Worm (Caenorhabditis elegans): ENCODE data around the gene magi-1.
A peak's percentile ranks its signal among the peaks of the same experiment; 100 is the strongest.

magi-1 gene

ce11 chrIV:11754328-11754727 lies 39.5 kb downstream of the magi-1 start, which contains the start of gene scl-18:
scl-18 (minus strand) TSS chrIV:11754428.
- TF ChIP-seq mep-1 (tag; optimal IDR thresholded peaks at IDR 0.05), result no peak
- no peak for TF ChIP-seq dpl-1 (GFP tag; optimal IDR thresholded peaks at IDR 0.05)
- TF ChIP-seq efl-3 (GFP tag; optimal IDR thresholded peaks at IDR 0.05), result no peak
- TF ChIP-seq grh-1 (GFP tag; IDR thresholded peaks at IDR 0.05), result no peak
- no peak for TF ChIP-seq unc-62 (GFP tag; optimal IDR thresholded peaks at IDR 0.05)
- TF ChIP-seq nhr-12 (tag; optimal IDR thresholded peaks at IDR 0.05), result no peak
- TF ChIP-seq nhr-20 (tag; optimal IDR thresholded peaks at IDR 0.05), result no peak
- TF ChIP-seq ces-1 (GFP tag; optimal IDR thresholded peaks at IDR 0.05), result no peak
- TF ChIP-seq sptf-1 (tag; optimal IDR thresholded peaks at IDR 0.05), result no peak
- TF ChIP-seq xbp-1 (tag; optimal IDR thresholded peaks at IDR 0.05), result no peak
- TF ChIP-seq fkh-4 (tag; optimal IDR thresholded peaks at IDR 0.05; ENCODE audit: borderline replicate concordance), result no peak
- no peak for TF ChIP-seq efl-1 (optimal IDR thresholded peaks at IDR 0.05)
- no peak for TF ChIP-seq efl-1 (GFP tag; optimal IDR thresholded peaks at IDR 0.05 in 1 of 2)
- no peak for TF ChIP-seq pax-3 (tag; optimal IDR thresholded peaks at IDR 0.05)
- TF ChIP-seq lin-39 (tag; optimal IDR thresholded peaks at IDR 0.05), result no peak
- TF ChIP-seq fkh-8 (tag; optimal IDR thresholded peaks at IDR 0.05), result no peak
- no peak for TF ChIP-seq isw-1 (GFP tag; IDR thresholded peaks at IDR 0.05)
- TF ChIP-seq tlp-1 (tag; optimal IDR thresholded peaks at IDR 0.05), result no peak
- TF ChIP-seq nhr-90 (tag; optimal IDR thresholded peaks at IDR 0.05; ENCODE audit: poor library complexity), result no peak

- no peak for TF ChIP-seq ztf-4 (tag; optimal IDR thresholded peaks at IDR 0.05)
- TF ChIP-seq ceh-63 (GFP tag; optimal IDR thresholded peaks at IDR 0.05), result no peak
- no peak for TF ChIP-seq lin-13 (GFP tag; optimal IDR thresholded peaks at IDR 0.05)
- TF ChIP-seq efl-1 (optimal IDR thresholded peaks at IDR 0.05), result no peak
- peak in 1 of 2 experiments; percentile 0 for TF ChIP-seq efl-1 (GFP tag; optimal IDR thresholded peaks at IDR 0.05 in 1 of 2)
- TF ChIP-seq dsc-1 (tag; optimal IDR thresholded peaks at IDR 0.05), result no peak
- TF ChIP-seq nhr-28 (tag; optimal IDR thresholded peaks at IDR 0.05), result no peak
- TF ChIP-seq pax-3 (tag; optimal IDR thresholded peaks at IDR 0.05), result no peak
- TF ChIP-seq nhr-84 (tag; optimal IDR thresholded peaks at IDR 0.05), result no peak
- no peak for TF ChIP-seq mdl-1 (tag; optimal IDR thresholded peaks at IDR 0.05)
- peak; percentile 42 for TF ChIP-seq nhr-85 (tag)
- TF ChIP-seq fkh-10 (GFP tag; optimal IDR thresholded peaks at IDR 0.05), result no peak
- TF ChIP-seq unc-130 (tag; optimal IDR thresholded peaks at IDR 0.05), result no peak
- TF ChIP-seq zag-1 (tag; optimal IDR thresholded peaks at IDR 0.05), result no peak
- TF ChIP-seq aha-1 (tag; optimal IDR thresholded peaks at IDR 0.05), result no peak
- no peak for TF ChIP-seq elt-3 (tag; optimal IDR thresholded peaks at IDR 0.05)
- TF ChIP-seq pqm-1 (tag; optimal IDR thresholded peaks at IDR 0.05), result no peak
- no peak for TF ChIP-seq nhr-47 (tag; optimal IDR thresholded peaks at IDR 0.05)
Measured at ce11 chrIV:11755003-11755402, 40.2 kb downstream of the magi-1 start, which contains the start of gene T12A7.10. T12A7.10 (minus strand) TSS chrIV:11755103.

- peak; percentile 14 for TF ChIP-seq nhr-47 (tag; optimal IDR thresholded peaks at IDR 0.05)
- TF ChIP-seq ama-1 (optimal IDR thresholded peaks at IDR 0.05), result no peak
Measured at ce11 chrIV:11755907-11756306, 41.1 kb downstream of the magi-1 start, which contains the start of gene T12A7.9. T12A7.9 (minus strand) TSS chrIV:11756007.

ce11 chrIV:11759852-11760251 lies 45.0 kb downstream of the magi-1 start:
- TF ChIP-seq lin-14 (GFP tag; optimal IDR thresholded peaks at IDR 0.05) (peak; percentile 47), pqm-1 (tag; optimal IDR thresholded peaks at IDR 0.05) (no peak), fkh-8 (tag; optimal IDR thresholded peaks at IDR 0.05) (peak; percentile 63), unc-86 (tag; optimal IDR thresholded peaks at IDR 0.05) (peak; percentile 42), C04F5.9 (tag; optimal IDR thresholded peaks at IDR 0.05) (no peak), ceh-8 (GFP tag; optimal IDR thresholded peaks at IDR 0.05) (no peak), nhr-85 (tag) (no peak), sox-4 (tag; optimal IDR thresholded peaks at IDR 0.05) (no peak), blmp-1 (tag; optimal IDR thresholded peaks at IDR 0.05) (no peak), egl-13 (tag; optimal IDR thresholded peaks at IDR 0.05) (peak; percentile 59), tbx-2 (tag; optimal IDR thresholded peaks at IDR 0.05) (peak; percentile 4), skn-1 (tag; optimal IDR thresholded peaks at IDR 0.05) (no peak), pax-3 (tag; optimal IDR thresholded peaks at IDR 0.05) (peak; percentile 27), swsn-7 (tag; optimal IDR thresholded peaks at IDR 0.05) (no peak), nhr-47 (tag; optimal IDR thresholded peaks at IDR 0.05) (peak; percentile 74), nhr-71 (tag; optimal IDR thresholded peaks at IDR 0.05) (peak; percentile 72), ceh-88 (GFP tag; IDR thresholded peaks at IDR 0.05) (no peak), C34B4.2 (tag; optimal IDR thresholded peaks at IDR 0.05) (no peak), lsy-2 (tag; optimal IDR thresholded peaks at IDR 0.05) (peak in 1 of 2 experiments; percentile 13), elt-3 (tag; optimal IDR thresholded peaks at IDR 0.05) (no peak), ces-1 (GFP tag; optimal IDR thresholded peaks at IDR 0.05) (no peak), lin-35 (GFP tag; optimal IDR thresholded peaks at IDR 0.05) (no peak)

Measured in whole organism, L1 larva.